Fruit fly (Drosophila melanogaster) whole organism, wandering third instar larva: Measurements from ENCODE around the gene TwdlB.

Experiments
- Abd-B ChIP-seq: fragments of >200 bp; optimal IDR thresholded peaks from 2 replicates; lab custom pipeline; 2017; ENCODE audit warnings: missing biosample characterization, missing genetic modification characterization
- HLH106 ChIP-seq: fragments of 200-800 bp; optimal IDR thresholded peaks from 3 replicates; lab custom pipeline; 2019; ENCODE audit warnings: missing biosample characterization, mild to moderate bottlenecking, missing genetic modification characterization, moderate library complexity
- Sp1 ChIP-seq: fragments of 200-800 bp; sonication (Bioruptor generic); optimal IDR thresholded peaks from 3 replicates; lab custom pipeline; 2019; ENCODE audit warnings: missing biosample characterization, mild to moderate bottlenecking, missing genetic modification characterization, moderate library complexity
- dsf ChIP-seq: sonication (Bioruptor generic); optimal IDR thresholded peaks from 2 replicates; lab custom pipeline; 2016; ENCODE audit warnings: missing biosample characterization, missing genetic modification characterization, borderline replicate concordance
- psq ChIP-seq: fragments of 200-800 bp; sonication (Bioruptor generic); optimal IDR thresholded peaks from 3 replicates; lab custom pipeline; 2017; ENCODE audit warnings: missing biosample characterization, mild to moderate bottlenecking, missing genetic modification characterization, moderate library complexity
- rgr ChIP-seq: fragments of 200-800 bp; sonication (Bioruptor generic); optimal IDR thresholded peaks from 3 replicates; lab custom pipeline; 2016; ENCODE audit warnings: missing biosample characterization, mild to moderate bottlenecking, missing genetic modification characterization
- tai ChIP-seq: sonication (Bioruptor generic); optimal IDR thresholded peaks from 2 replicates; lab custom pipeline; 2016; ENCODE audit warnings: missing biosample characterization, missing genetic modification characterization
- usp ChIP-seq: fragments of >200 bp; optimal IDR thresholded peaks from 2 replicates; lab custom pipeline; 2017; ENCODE audit warnings: missing biosample characterization, missing genetic modification characterization

- TF ChIP-seq dsf (GFP tag; lab: Kevin White, UChicago) (no peak), usp (GFP tag; lab: Kevin White, UChicago) (no peak), psq (GFP tag; lab: Kevin White, UChicago) (no peak), Abd-B (GFP tag; lab: Kevin White, UChicago) (no peak), rgr (GFP tag; lab: Kevin White, UChicago) (no peak), tai (GFP tag; lab: Kevin White, UChicago) (no peak), HLH106 (no peak), Sp1 (GFP tag; lab: Kevin White, UChicago) (no peak)
Observed at dm6 chr3R:26634585-26634984, 11.2 kb upstream of the TwdlB start, which contains the start of gene TwdlR.
